Worm (Caenorhabditis elegans): ENCODE results near the gene clec-182.

- no peak for TF ChIP-seq klf-2 (GFP tag; conservative IDR thresholded peaks at IDR 0.05)
- TF ChIP-seq flt-1 (GFP tag; IDR thresholded peaks at IDR 0.05), result no peak
- no peak for TF ChIP-seq ztf-23 (GFP tag; IDR thresholded peaks at IDR 0.05)
- no peak for TF ChIP-seq cog-1 (tag; optimal IDR thresholded peaks at IDR 0.05)
- no peak for TF ChIP-seq ref-1 (GFP tag; conservative IDR thresholded peaks at IDR 0.05)
These were observed 49.8 kb upstream of the clec-182 start, which contains the start of gene col-118 for ce11 chrIV:8847918-8848317.
